Worm (Caenorhabditis elegans) whole organism, mixed stage, embryonic: ENCODE data around the gene rle-1.
A peak's percentile ranks its signal among the peaks of the same experiment; 100 is the strongest.

Source experiments
- M03D4.4 ChIP-seq: sonication (generic microtip); optimal IDR thresholded peaks from 2 replicates; lab custom pipeline; 2017; ENCODE audit warnings: mild to moderate bottlenecking, missing genetic modification characterization, missing compliant biosample characterization
- bed-3 ChIP-seq: fragments of 200-800 bp; sonication (Bioruptor generic); optimal IDR thresholded peaks from 3 replicates; lab custom pipeline; 2018; ENCODE audit warnings: mild to moderate bottlenecking, missing genetic modification characterization, moderate library complexity, missing compliant biosample characterization
- ceh-39 ChIP-seq: fragments of 150-350 bp; optimal IDR thresholded peaks from 2 replicates; lab custom pipeline; 2014; ENCODE audit warnings: missing biosample characterization, missing genetic modification characterization
- ceh-43 ChIP-seq: fragments of 200-800 bp; sonication (Bioruptor generic); optimal IDR thresholded peaks from 2 replicates; lab custom pipeline; 2018; ENCODE audit warnings: mild to moderate bottlenecking, missing genetic modification characterization, moderate library complexity, missing compliant biosample characterization
- ceh-83 ChIP-seq: fragments of 200-800 bp; sonication (Bioruptor generic); optimal IDR thresholded peaks from 2 replicates; lab custom pipeline; 2018; ENCODE audit warnings: mild to moderate bottlenecking, missing genetic modification characterization, missing compliant biosample characterization
- elt-3 ChIP-seq: fragments of 150-350 bp; optimal IDR thresholded peaks from 2 replicates; lab custom pipeline; 2014; ENCODE audit warnings: missing biosample characterization, missing genetic modification characterization
- ham-2 ChIP-seq: fragments of 200-800 bp; sonication (Bioruptor generic); optimal IDR thresholded peaks from 2 replicates; lab custom pipeline; 2018; ENCODE audit warnings: mild to moderate bottlenecking, missing genetic modification characterization, missing compliant biosample characterization
- hlh-1 ChIP-seq: fragments of 150-350 bp; optimal IDR thresholded peaks from 2 replicates; lab custom pipeline; 2014; ENCODE audit warnings: missing biosample characterization, missing genetic modification reagents, missing genetic modification characterization
- lin-13 ChIP-seq: fragments of 150-350 bp; optimal IDR thresholded peaks from 2 replicates; lab custom pipeline; 2014; ENCODE audit warnings: missing biosample characterization, missing genetic modification characterization
- lin-32 ChIP-seq: fragments of 200-800 bp; sonication (Bioruptor generic); optimal IDR thresholded peaks from 2 replicates; lab custom pipeline; 2018; ENCODE audit warnings: mild to moderate bottlenecking, missing genetic modification characterization, missing compliant biosample characterization
- mep-1 ChIP-seq: fragments of 150-350 bp; optimal IDR thresholded peaks from 2 replicates; lab custom pipeline; 2017; ENCODE audit warnings: missing biosample characterization, missing genetic modification reagents, missing genetic modification characterization, inconsistent platforms
- mls-2 ChIP-seq: sonication (generic microtip); optimal IDR thresholded peaks from 2 replicates; lab custom pipeline; 2016; ENCODE audit warnings: mild to moderate bottlenecking, missing genetic modification characterization, moderate library complexity, missing compliant biosample characterization
- nhr-237 ChIP-seq: fragments of 150-350 bp; optimal IDR thresholded peaks from 2 replicates; lab custom pipeline; 2014; ENCODE audit warnings: missing biosample characterization, missing genetic modification characterization
- nhr-28 ChIP-seq: fragments of 150-350 bp; optimal IDR thresholded peaks from 2 replicates; lab custom pipeline; 2014; ENCODE audit warnings: missing biosample characterization, missing genetic modification characterization
- nhr-76 ChIP-seq: sonication (generic microtip); optimal IDR thresholded peaks from 2 replicates; lab custom pipeline; 2017; ENCODE audit warnings: missing biosample characterization, missing genetic modification characterization
- pha-4 ChIP-seq: fragments of 150-350 bp; optimal IDR thresholded peaks from 2 replicates; lab custom pipeline; 2018; ENCODE audit warnings: missing biosample characterization, missing genetic modification reagents, missing genetic modification characterization
- sem-2 ChIP-seq: fragments of 200-800 bp; sonication (Bioruptor generic); optimal IDR thresholded peaks from 2 replicates; lab custom pipeline; 2018; ENCODE audit warnings: mild to moderate bottlenecking, missing genetic modification characterization, missing compliant biosample characterization
- snpc-4 ChIP-seq: fragments of 150-350 bp; optimal IDR thresholded peaks from 2 replicates; lab custom pipeline; 2014; ENCODE audit warnings: missing biosample characterization, missing genetic modification characterization
- sptf-1 ChIP-seq: sonication (generic microtip); optimal IDR thresholded peaks from 2 replicates; lab custom pipeline; 2017; ENCODE audit warnings: mild to moderate bottlenecking, missing genetic modification characterization, moderate library complexity, missing compliant biosample characterization
- tbx-8 ChIP-seq: fragments of 200-800 bp; sonication (Bioruptor generic); optimal IDR thresholded peaks from 2 replicates; lab custom pipeline; 2018; ENCODE audit warnings: mild to moderate bottlenecking, missing genetic modification characterization, moderate library complexity, missing compliant biosample characterization
- unc-120 ChIP-seq: sonication (generic microtip); optimal IDR thresholded peaks from 2 replicates; lab custom pipeline; 2017; ENCODE audit warnings: missing genetic modification characterization, missing compliant biosample characterization; ENCODE audit not compliant: poor library complexity, severe bottlenecking
- unc-62 ChIP-seq: fragments of 150-350 bp; optimal IDR thresholded peaks from 2 replicates; lab custom pipeline; 2014; ENCODE audit warnings: missing biosample characterization, missing genetic modification reagents, missing genetic modification characterization
- zip-8 ChIP-seq: fragments of 150-350 bp; optimal IDR thresholded peaks from 2 replicates; lab custom pipeline; 2014; ENCODE audit warnings: missing biosample characterization, missing genetic modification characterization
- ztf-11 ChIP-seq: fragments of 150-350 bp; optimal IDR thresholded peaks from 2 replicates; lab custom pipeline; 2014; ENCODE audit warnings: missing biosample characterization, missing genetic modification characterization

rle-1 gene

ce11 chrIII:10947155-10947554 lies 11.1 kb downstream of the rle-1 start, which contains the start of gene strd-1:
TSS of gene strd-1 (plus strand) at chrIII:10947455.
- TF ChIP-seq bed-3 (no peak), ham-2 (GFP tag; lab: Kevin White, UChicago) (no peak), nhr-76 (tag; lab: Kevin White, UChicago) (no peak), sptf-1 (no peak)

- TF ChIP-seq nhr-28 (tag; lab: Kevin White, UChicago) (no peak), unc-120 (tag; lab: Kevin White, UChicago) (no peak), mls-2 (tag; lab: Kevin White, UChicago) (no peak), pha-4 (tag; lab: Kevin White, UChicago) (no peak), lin-13 (no peak), nhr-237 (no peak), sem-2 (GFP tag; lab: Kevin White, UChicago) (no peak)
- TF ChIP-seq, all 35 proteins: peak for 0
Measured at ce11 chrIII:10951713-10952112, 15.7 kb downstream of the rle-1 start.

ce11 chrIII:10953160-10953559 lies 17.1 kb downstream of the rle-1 start, which contains the start of gene zig-5:
TSS of gene zig-5 (minus strand) at chrIII:10953508.
- TF ChIP-seq sem-2 (GFP tag; lab: Kevin White, UChicago) (no peak), lin-13 (no peak), ceh-43 (GFP tag; lab: Kevin White, UChicago) (no peak), nhr-237 (no peak), ceh-83 (GFP tag; lab: Kevin White, UChicago) (no peak), ham-2 (GFP tag; lab: Kevin White, UChicago) (no peak), nhr-76 (tag; lab: Kevin White, UChicago) (no peak), mep-1 (tag; lab: Kevin White, UChicago) (no peak)

- TF ChIP-seq snpc-4 (tag; lab: Kevin White, UChicago), result no peak
- TF ChIP-seq sptf-1, result no peak
- TF ChIP-seq sem-2 (GFP tag; lab: Kevin White, UChicago), result no peak
Measured at ce11 chrIII:10957236-10957635, 21.2 kb downstream of the rle-1 start.

ce11 chrIII:10957710-10958109 lies 21.7 kb downstream of the rle-1 start:
- no peak for TF ChIP-seq nhr-237
- peak; percentile 22 for TF ChIP-seq unc-62 (GFP tag; lab: Kevin White, UChicago)
- TF ChIP-seq, all 35 proteins: peak for 1

- TF ChIP-seq pha-4 (tag; lab: Kevin White, UChicago) (no peak), zip-8 (tag; lab: Kevin White, UChicago) (no peak), lin-32 (GFP tag; lab: Kevin White, UChicago) (no peak), elt-3 (tag; lab: Kevin White, UChicago) (no peak), M03D4.4 (no peak), ceh-39 (tag; lab: Kevin White, UChicago) (no peak), nhr-28 (tag; lab: Kevin White, UChicago) (no peak), nhr-76 (tag; lab: Kevin White, UChicago) (no peak), unc-120 (tag; lab: Kevin White, UChicago) (no peak), nhr-237 (no peak), sem-2 (GFP tag; lab: Kevin White, UChicago) (no peak), hlh-1 (no peak), sptf-1 (no peak), mep-1 (tag; lab: Kevin White, UChicago) (no peak)
Measured at ce11 chrIII:10960387-10960786, 24.3 kb downstream of the rle-1 start.

- TF ChIP-seq ceh-39 (tag; lab: Kevin White, UChicago) (no peak), tbx-8 (no peak), zip-8 (tag; lab: Kevin White, UChicago) (no peak), nhr-237 (no peak), elt-3 (tag; lab: Kevin White, UChicago) (no peak)
Measured at ce11 chrIII:10962910-10963309, 26.9 kb downstream of the rle-1 start.

- no peak for TF ChIP-seq sem-2 (GFP tag; lab: Kevin White, UChicago)
- no peak for TF ChIP-seq ztf-11 (tag; lab: Kevin White, UChicago)
Measured at ce11 chrIII:10967010-10967409, 31.0 kb downstream of the rle-1 start, which contains the start of gene W05B2.2. TSS of gene W05B2.2 (minus strand) at chrIII:10967110.
